Worm (Caenorhabditis elegans) whole organism, L3 larva: ENCODE measurements around the gene fbxa-220.

Experiments used
- R02D3.7 ChIP-seq: fragments of 150-350 bp; optimal IDR thresholded peaks from 2 replicates; lab custom pipeline; 2014; ENCODE audit warnings: missing biosample characterization, missing genetic modification characterization
- ama-1 ChIP-seq: fragments of 150-350 bp; optimal IDR thresholded peaks from 2 replicates; lab custom pipeline; 2018
- ceh-16 ChIP-seq: sonication (generic microtip); optimal IDR thresholded peaks from 2 replicates; lab custom pipeline; 2017; ENCODE audit warnings: missing biosample characterization, missing genetic modification characterization
- ceh-28 ChIP-seq: fragments of 150-350 bp; optimal IDR thresholded peaks from 2 replicates; lab custom pipeline; 2014; ENCODE audit warnings: missing biosample characterization, missing genetic modification reagents, missing genetic modification characterization
- ceh-82 ChIP-seq: fragments of 150-350 bp; optimal IDR thresholded peaks from 2 replicates; lab custom pipeline; 2014; ENCODE audit warnings: missing biosample characterization, missing genetic modification characterization
- ceh-9 ChIP-seq: sonication (generic microtip); optimal IDR thresholded peaks from 2 replicates; lab custom pipeline; 2018; ENCODE audit warnings: missing biosample characterization, missing genetic modification characterization
- daf-12 ChIP-seq: fragments of 150-350 bp; optimal IDR thresholded peaks from 2 replicates; lab custom pipeline; 2014; ENCODE audit warnings: missing biosample characterization, missing genetic modification reagents, missing genetic modification characterization
- egl-27 ChIP-seq: sonication (generic microtip); optimal IDR thresholded peaks from 4 replicates; lab custom pipeline; 2017; ENCODE audit warnings: missing biosample characterization, missing genetic modification reagents, missing genetic modification characterization
- egl-5 ChIP-seq: fragments of 150-350 bp; optimal IDR thresholded peaks from 2 replicates; lab custom pipeline; 2017; ENCODE audit warnings: missing biosample characterization, missing genetic modification reagents, missing genetic modification characterization, inconsistent platforms
- elt-1 ChIP-seq: fragments of 150-350 bp; optimal IDR thresholded peaks from 2 replicates; lab custom pipeline; 2014; ENCODE audit warnings: missing biosample characterization, missing genetic modification characterization
- elt-2 ChIP-seq: sonication (generic microtip); optimal IDR thresholded peaks from 2 replicates; lab custom pipeline; 2016; ENCODE audit warnings: missing genetic modification reagents, mild to moderate bottlenecking, missing genetic modification characterization, missing compliant biosample characterization
- elt-3 ChIP-seq, 3 experiments: fragments of 150-350 bp in 1 of 3; sonication (generic microtip) in 2 of 3; optimal IDR thresholded peaks; 2 replicates in 2 of 3; 4 replicates in 1 of 3; lab custom pipeline; 2014 to 2017; ENCODE audit warnings: missing biosample characterization in 3 of 3, missing genetic modification characterization in 3 of 3
- fkh-10 ChIP-seq: sonication (generic microtip); optimal IDR thresholded peaks from 2 replicates; lab custom pipeline; 2017; ENCODE audit warnings: missing biosample characterization, missing genetic modification reagents, missing genetic modification characterization
- fos-1 ChIP-seq: fragments of 150-350 bp; optimal IDR thresholded peaks from 2 replicates; lab custom pipeline; 2014; ENCODE audit warnings: missing biosample characterization, missing genetic modification characterization
- hmg-11 ChIP-seq: sonication (generic microtip); optimal IDR thresholded peaks from 2 replicates; lab custom pipeline; 2016; ENCODE audit warnings: missing genetic modification characterization, missing compliant biosample characterization
- jun-1 ChIP-seq: fragments of 150-350 bp; optimal IDR thresholded peaks from 2 replicates; lab custom pipeline; 2014; ENCODE audit warnings: missing biosample characterization, missing genetic modification reagents, missing genetic modification characterization
- lin-15B ChIP-seq: fragments of 150-350 bp; optimal IDR thresholded peaks from 2 replicates; lab custom pipeline; 2014; ENCODE audit warnings: missing biosample characterization, missing genetic modification characterization
- lin-39 ChIP-seq: fragments of 150-350 bp; optimal IDR thresholded peaks from 2 replicates; lab custom pipeline; 2018; ENCODE audit warnings: missing biosample characterization, missing genetic modification reagents, missing genetic modification characterization
- lsy-12 ChIP-seq: sonication (generic microtip); optimal IDR thresholded peaks from 2 replicates; lab custom pipeline; 2016; ENCODE audit warnings: mild to moderate bottlenecking, missing genetic modification characterization, missing compliant biosample characterization
- mdl-1 ChIP-seq: fragments of 150-350 bp; optimal IDR thresholded peaks from 2 replicates; lab custom pipeline; 2014; ENCODE audit warnings: missing biosample characterization, missing genetic modification characterization
- mml-1 ChIP-seq: fragments of 150-350 bp; sonication (generic microtip); optimal IDR thresholded peaks from 3 replicates; lab custom pipeline; 2014; ENCODE audit warnings: missing biosample characterization, missing genetic modification characterization
- nfya-1 ChIP-seq: sonication (generic microtip); optimal IDR thresholded peaks from 2 replicates; lab custom pipeline; 2017; ENCODE audit warnings: missing genetic modification characterization, mild to moderate bottlenecking, missing compliant biosample characterization, antibody characterized with exemption, moderate library complexity; ENCODE audit not compliant: insufficient read depth
- nhr-11 ChIP-seq: fragments of 150-350 bp; optimal IDR thresholded peaks from 2 replicates; lab custom pipeline; 2014; ENCODE audit warnings: missing biosample characterization, missing genetic modification characterization
- nhr-23 ChIP-seq: fragments of 150-350 bp; optimal IDR thresholded peaks from 2 replicates; lab custom pipeline; 2014; ENCODE audit warnings: missing biosample characterization, missing genetic modification reagents, missing genetic modification characterization
- nhr-237 ChIP-seq: fragments of 150-350 bp; optimal IDR thresholded peaks from 2 replicates; lab custom pipeline; 2014; ENCODE audit warnings: missing biosample characterization, missing genetic modification characterization
- nhr-28 ChIP-seq: fragments of 150-350 bp; optimal IDR thresholded peaks from 2 replicates; lab custom pipeline; 2014; ENCODE audit warnings: missing biosample characterization, missing genetic modification characterization
- nhr-43 ChIP-seq: sonication (generic microtip); optimal IDR thresholded peaks from 2 replicates; lab custom pipeline; 2016; ENCODE audit warnings: mild to moderate bottlenecking, missing genetic modification characterization, missing compliant biosample characterization; ENCODE audit not compliant: poor library complexity, severe bottlenecking
- nhr-76 ChIP-seq: fragments of 150-350 bp; sonication (generic microtip); optimal IDR thresholded peaks from 5 replicates; lab custom pipeline; 2014; ENCODE audit warnings: missing biosample characterization, missing genetic modification characterization
- nhr-77 ChIP-seq: fragments of 150-350 bp; optimal IDR thresholded peaks from 2 replicates; lab custom pipeline; 2014; ENCODE audit warnings: missing biosample characterization, missing genetic modification characterization
- pha-4 ChIP-seq: fragments of 150-350 bp; optimal IDR thresholded peaks from 2 replicates; lab custom pipeline; 2014; ENCODE audit warnings: missing biosample characterization, missing genetic modification reagents, missing genetic modification characterization
- pqm-1 ChIP-seq: fragments of 150-350 bp; optimal IDR thresholded peaks from 2 replicates; lab custom pipeline; 2017; ENCODE audit warnings: missing biosample characterization, missing genetic modification characterization, inconsistent platforms
- skn-1 ChIP-seq: fragments of 150-350 bp; optimal IDR thresholded peaks from 2 replicates; lab custom pipeline; 2014; ENCODE audit warnings: missing biosample characterization, missing genetic modification characterization
- snpc-4 ChIP-seq: fragments of 150-350 bp; optimal IDR thresholded peaks from 2 replicates; lab custom pipeline; 2014; ENCODE audit warnings: missing biosample characterization, missing genetic modification characterization
- tbx-2 ChIP-seq: sonication (generic microtip); optimal IDR thresholded peaks from 2 replicates; lab custom pipeline; 2016; ENCODE audit warnings: mild to moderate bottlenecking, missing genetic modification characterization, missing compliant biosample characterization
- unc-39 ChIP-seq: sonication (generic microtip); optimal IDR thresholded peaks from 4 replicates; lab custom pipeline; 2017; ENCODE audit warnings: missing biosample characterization, missing genetic modification characterization
- unc-62 ChIP-seq: fragments of 150-350 bp; sonication (generic microtip); optimal IDR thresholded peaks from 4 replicates; lab custom pipeline; 2014; ENCODE audit warnings: missing biosample characterization, missing genetic modification reagents, missing genetic modification characterization
- zag-1 ChIP-seq: fragments of 150-350 bp; optimal IDR thresholded peaks from 2 replicates; lab custom pipeline; 2014; ENCODE audit warnings: missing biosample characterization, missing genetic modification characterization
- ztf-11 ChIP-seq: fragments of 150-350 bp; optimal IDR thresholded peaks from 2 replicates; lab custom pipeline; 2014; ENCODE audit warnings: missing biosample characterization, missing genetic modification characterization
- ztf-4 ChIP-seq: fragments of 150-350 bp; optimal IDR thresholded peaks from 2 replicates; lab custom pipeline; 2014; ENCODE audit warnings: missing biosample characterization, missing genetic modification characterization

Gene fbxa-220

DNA sequence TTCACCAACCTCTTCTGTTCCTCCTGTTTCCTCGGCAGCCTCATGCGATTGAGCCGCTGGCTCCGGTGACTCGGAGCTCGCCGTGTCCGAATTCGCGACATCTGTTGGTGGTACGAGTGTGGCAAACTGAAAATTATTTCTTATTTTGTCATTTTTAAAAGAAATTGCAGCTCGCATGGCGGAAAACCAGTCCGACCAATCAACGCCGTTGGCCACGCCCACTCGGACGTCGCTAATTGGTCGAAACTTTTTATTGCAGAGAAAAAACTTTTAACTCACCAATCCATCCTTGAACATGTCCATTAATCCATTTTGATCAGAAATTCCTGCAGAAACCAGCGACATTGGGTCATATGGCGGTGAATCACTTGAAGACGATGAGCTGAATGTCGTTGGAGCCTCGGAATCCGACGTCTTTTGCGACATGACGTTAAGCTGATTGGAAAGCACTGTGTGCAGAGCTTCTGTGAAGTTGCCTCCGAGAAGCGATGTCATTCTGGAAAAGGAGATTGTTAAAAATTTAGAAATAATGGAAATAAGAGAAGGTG is 13.6 kb downstream of the fbxa-220 start, which contains the start of gene bed-2:
bed-2 (minus strand) TSS at position 498 of the 548 bp plus-strand sequence.
- TF ChIP-seq nfya-1 (tag; lab: Kevin White, UChicago) (peak; percentile 91), elt-2 (no peak)

- TF ChIP-seq elt-2 (no peak), ceh-28 (tag; lab: Kevin White, UChicago) (no peak), nfya-1 (tag; lab: Kevin White, UChicago) (peak; percentile 5), unc-62 (no peak), ceh-9 (tag; lab: Kevin White, UChicago) (no peak), nhr-23 (peak; percentile 57), ztf-4 (tag; lab: Kevin White, UChicago) (no peak), nhr-28 (tag; lab: Kevin White, UChicago) (no peak), egl-27 (tag; lab: Kevin White, UChicago) (no peak), hmg-11 (tag; lab: Kevin White, UChicago) (peak; percentile 45), elt-3 (tag; optimal IDR thresholded peaks at IDR 0.05; lab: Kevin White, UChicago) (no peak), pha-4 (tag; lab: Kevin White, UChicago) (peak; percentile 20), snpc-4 (tag; lab: Kevin White, UChicago) (no peak), ztf-11 (tag; lab: Kevin White, UChicago) (no peak), nhr-11 (no peak), nhr-76 (no peak)
Observed at ce11 chrIII:11467631-11468481, 16.1 kb downstream of the fbxa-220 start.

ce11 chrIII:11466420-11467188 is 17.4 kb downstream of the fbxa-220 start:
- TF ChIP-seq elt-1 (tag; lab: Kevin White, UChicago) (no peak), ceh-28 (tag; lab: Kevin White, UChicago) (peak; percentile 7), hmg-11 (tag; lab: Kevin White, UChicago) (peak; percentile 49), nhr-76 (no peak), unc-39 (tag; lab: Kevin White, UChicago) (no peak), elt-2 (peak; percentile 32), nfya-1 (tag; lab: Kevin White, UChicago) (peak; percentile 42), pha-4 (tag; lab: Kevin White, UChicago) (peak; percentile 13), lin-39 (tag; lab: Kevin White, UChicago) (peak; percentile 25)

ce11 chrIII:11465394-11465948 is 18.5 kb downstream of the fbxa-220 start:
- TF ChIP-seq R02D3.7 (tag; lab: Kevin White, UChicago) (no peak), elt-2 (peak; percentile 90), snpc-4 (tag; lab: Kevin White, UChicago) (peak; percentile 18)

- TF ChIP-seq daf-12 (no peak), fos-1 (peak; percentile 72), unc-62 (no peak), ceh-28 (tag; lab: Kevin White, UChicago) (no peak), nhr-23 (peak; percentile 8), egl-5 (tag; lab: Kevin White, UChicago) (no peak), nhr-11 (no peak), nhr-77 (tag; lab: Kevin White, UChicago) (peak; percentile 47), mdl-1 (tag; lab: Kevin White, UChicago) (no peak), hmg-11 (tag; lab: Kevin White, UChicago) (peak; percentile 15), mml-1 (no peak), nfya-1 (tag; lab: Kevin White, UChicago) (no peak), ceh-82 (tag; lab: Kevin White, UChicago) (no peak), jun-1 (tag; lab: Kevin White, UChicago) (peak; percentile 1), unc-39 (tag; lab: Kevin White, UChicago) (no peak), skn-1 (tag; lab: Kevin White, UChicago) (no peak), fkh-10 (GFP tag; lab: Kevin White, UChicago) (no peak), nhr-43 (tag; lab: Kevin White, UChicago) (peak; percentile 30), tbx-2 (tag; lab: Kevin White, UChicago) (no peak), ama-1 (lab: Kevin White, UChicago) (no peak), lsy-12 (tag; lab: Kevin White, UChicago) (peak; percentile 79), ceh-16 (tag; lab: Kevin White, UChicago) (no peak), lin-15B (tag; lab: Kevin White, UChicago) (peak; percentile 55), pqm-1 (tag; lab: Kevin White, UChicago) (peak; percentile 30), zag-1 (tag; lab: Kevin White, UChicago) (no peak), nhr-237 (tag; lab: Kevin White, UChicago) (no peak)
Observed at ce11 chrIII:11463726-11464125, 20.3 kb downstream of the fbxa-220 start.
